Worm (Caenorhabditis elegans) whole organism, L1 larva: Measurements from ENCODE around the gene fbxc-32.
A peak's percentile ranks its signal among the peaks of the same experiment; 100 is the strongest.

Source experiments
- C16A3.4 ChIP-seq: fragments of 150-350 bp; optimal IDR thresholded peaks from 2 replicates; lab custom pipeline; 2014; ENCODE audit warnings: missing biosample characterization, missing genetic modification characterization
- ama-1 ChIP-seq: fragments of 150-350 bp; optimal IDR thresholded peaks from 2 replicates; lab custom pipeline; 2014
- blmp-1 ChIP-seq: fragments of 150-350 bp; optimal IDR thresholded peaks from 2 replicates; lab custom pipeline; 2014; ENCODE audit warnings: missing biosample characterization, missing genetic modification characterization
- dpl-1 ChIP-seq, 3 experiments: fragments of 150-350 bp in 2 of 3; sonication (generic microtip) in 1 of 3; optimal IDR thresholded peaks; 2 replicates each; lab custom pipeline; 2014 to 2017; ENCODE audit warnings: missing biosample characterization in 3 of 3, missing genetic modification characterization in 3 of 3, missing genetic modification reagents in 3 of 3
- mab-9 ChIP-seq: fragments of 200-800 bp; sonication (Bioruptor generic); IDR thresholded peaks from 2 replicates; pipeline ENCODE4 v1.3.6; 2022; ENCODE audit warnings: missing genetic modification reagents, missing genetic modification characterization, missing compliant biosample characterization
- nhr-71 ChIP-seq: sonication (generic microtip); optimal IDR thresholded peaks from 2 replicates; lab custom pipeline; 2016; ENCODE audit warnings: mild to moderate bottlenecking, missing genetic modification characterization, moderate library complexity, missing compliant biosample characterization
- nhr-84 ChIP-seq: sonication (generic microtip); optimal IDR thresholded peaks from 2 replicates; lab custom pipeline; 2017; ENCODE audit warnings: missing biosample characterization, missing genetic modification characterization
- sup-37 ChIP-seq: fragments of 200-800 bp; sonication (Bioruptor generic); optimal IDR thresholded peaks from 2 replicates; lab custom pipeline; 2018; ENCODE audit warnings: mild to moderate bottlenecking, missing genetic modification characterization, missing compliant biosample characterization
- tbx-2 ChIP-seq: sonication (generic microtip); optimal IDR thresholded peaks from 2 replicates; lab custom pipeline; 2016; ENCODE audit warnings: missing genetic modification characterization, missing compliant biosample characterization

Gene fbxc-32

ce11 chrII:900720-901332 lies 47.2 kb downstream of the fbxc-32 start, which contains the start of gene T07D3.9 (continued):
- TF ChIP-seq sup-37 (GFP tag; lab: Kevin White, UChicago) (no peak), nhr-71 (no peak), nhr-84 (tag; lab: Kevin White, UChicago) (no peak), C16A3.4 (tag; lab: Kevin White, UChicago) (no peak), tbx-2 (tag; lab: Kevin White, UChicago) (no peak), blmp-1 (tag; lab: Kevin White, UChicago) (peak; percentile 11), mab-9 (GFP tag; lab: Robert Waterston, UW) (no peak), ama-1 (lab: Kevin White, UChicago) (no peak), dpl-1 (GFP tag; optimal IDR thresholded peaks at IDR 0.05; lab: Kevin White, UChicago) (no peak)
